Fruit fly (Drosophila melanogaster): ENCODE results near the gene Ubx.
A peak's percentile ranks its signal among the peaks of the same experiment; 100 is the strongest.

The Ubx gene

dm6 chr3R:16769404-16769803 lies 35.2 kb upstream of the Ubx start (continued):
- peak; percentile 4 for TF ChIP-seq CG12071 (GFP tag; optimal IDR thresholded peaks at IDR 0.05)
- peak; percentile 12 for TF ChIP-seq CG8359 (GFP tag; optimal IDR thresholded peaks at IDR 0.05; ENCODE audit: borderline replicate concordance)
- TF ChIP-seq disco-r (GFP tag; optimal IDR thresholded peaks at IDR 0.05), result no peak
- peak; percentile 3 for TF ChIP-seq org-1 (GFP tag; optimal IDR thresholded peaks at IDR 0.05)
- TF ChIP-seq z (GFP tag; IDR thresholded peaks at IDR 0.05), result no peak
- peak; percentile 64 for TF ChIP-seq HLH3B (GFP tag; IDR thresholded peaks at IDR 0.05)
- TF ChIP-seq CG12391 (tag; optimal IDR thresholded peaks at IDR 0.05), result peak; percentile 60
- TF ChIP-seq CG6654 (GFP tag; optimal IDR thresholded peaks at IDR 0.05), result peak; percentile 6
- TF ChIP-seq CG1233 (GFP tag; optimal IDR thresholded peaks at IDR 0.05), result peak; percentile 18
- peak; percentile 0 for TF ChIP-seq gsb-n (tag; optimal IDR thresholded peaks at IDR 0.05)
- no peak for TF ChIP-seq CG9876 (GFP tag; optimal IDR thresholded peaks at IDR 0.05)
- peak; percentile 28 for TF ChIP-seq mam (GFP tag; optimal IDR thresholded peaks at IDR 0.05)
- TF ChIP-seq Meics (GFP tag; optimal IDR thresholded peaks at IDR 0.05), result peak; percentile 3
- TF ChIP-seq nerfin-2 (GFP tag; IDR thresholded peaks at IDR 0.05; ENCODE audit: partially characterized antibody), result no peak
- no peak for TF ChIP-seq CG4730 (GFP tag; IDR thresholded peaks at IDR 0.05)
- peak; percentile 6 for TF ChIP-seq pnt (GFP tag; optimal IDR thresholded peaks at IDR 0.05)
- peak; percentile 21 for TF ChIP-seq tap (tag; optimal IDR thresholded peaks at IDR 0.05)
- peak; percentile 82 for TF ChIP-seq Med (GFP tag)
- peak; percentile 12 for TF ChIP-seq kah (GFP tag; optimal IDR thresholded peaks at IDR 0.05)
- no peak for TF ChIP-seq CG13894 (tag; optimal IDR thresholded peaks at IDR 0.05)
- peak; percentile 41 for TF ChIP-seq tin (GFP tag; optimal IDR thresholded peaks at IDR 0.05)
- TF ChIP-seq CG14710 (tag; optimal IDR thresholded peaks at IDR 0.05), result peak; percentile 23
- TF ChIP-seq eve (GFP tag; optimal IDR thresholded peaks at IDR 0.05), result peak in 1 of 2 experiments; percentile 57
- TF ChIP-seq lab (GFP tag; optimal IDR thresholded peaks at IDR 0.05), result peak; percentile 46
- TF ChIP-seq pho (GFP tag; optimal IDR thresholded peaks at IDR 0.05), result no peak
- TF ChIP-seq CG3726 (GFP tag; IDR thresholded peaks at IDR 0.05), result no peak
- TF ChIP-seq Hmx (GFP tag; optimal IDR thresholded peaks at IDR 0.05), result no peak
- 0 out of 2 replicates have a peak, but pooled peaks have one; percentile 29 for TF ChIP-seq CG43689 (GFP tag; IDR thresholded peaks at IDR 0.05)
- TF ChIP-seq CG18599 (GFP tag; optimal IDR thresholded peaks at IDR 0.05), result peak; percentile 5
- TF ChIP-seq CG14441 (GFP tag; IDR thresholded peaks at IDR 0.05), result peak; percentile 36; the same call in 1 of the 2 replicates
- TF ChIP-seq ATbp (GFP tag; optimal IDR thresholded peaks at IDR 0.05), result peak; percentile 24
- no peak for TF ChIP-seq CG3838 (GFP tag; optimal IDR thresholded peaks at IDR 0.05)
- no peak for TF ChIP-seq Elba2 (GFP tag; optimal IDR thresholded peaks at IDR 0.05)
- TF ChIP-seq CG17385 (GFP tag; optimal IDR thresholded peaks at IDR 0.05), result peak; percentile 35
- peak; percentile 21; the same call in 1 of the 2 replicates for TF ChIP-seq lmd (GFP tag; IDR thresholded peaks at IDR 0.05)
- TF ChIP-seq CG17361 (GFP tag; IDR thresholded peaks at IDR 0.05), result 0 out of 3 replicates have a peak, but pooled peaks have one; percentile 44
- peak; percentile 13 for TF ChIP-seq HHEX (GFP tag; optimal IDR thresholded peaks at IDR 0.05)
- no peak for TF ChIP-seq hb (GFP tag; IDR thresholded peaks at IDR 0.05; ENCODE audit: partially characterized antibody)
- 0 out of 2 replicates have a peak, but pooled peaks have one; percentile 12 for TF ChIP-seq E2f1 (GFP tag; IDR thresholded peaks at IDR 0.05)
- TF ChIP-seq TFAM (GFP tag; optimal IDR thresholded peaks at IDR 0.05), result no peak
- TF ChIP-seq Sry-δ (GFP tag; optimal IDR thresholded peaks at IDR 0.05), result no peak
- peak; percentile 39 for TF ChIP-seq Fer3 (tag; optimal IDR thresholded peaks at IDR 0.05)
- no peak; the same call in 2 of the 3 replicates for TF ChIP-seq Aef1 (GFP tag; IDR thresholded peaks at IDR 0.05)
- TF ChIP-seq CG10959 (GFP tag; IDR thresholded peaks at IDR 0.05), result 0 out of 2 replicates have a peak, but pooled peaks have one; percentile 34
- TF ChIP-seq salm (tag; optimal IDR thresholded peaks at IDR 0.05), result peak; percentile 35
- peak; percentile 51; the same call in 1 of the 2 replicates for TF ChIP-seq CG6689 (GFP tag; IDR thresholded peaks at IDR 0.05)
- peak; percentile 73 for TF ChIP-seq dmrt99B (tag; optimal IDR thresholded peaks at IDR 0.05)
- TF ChIP-seq lbe (GFP tag; optimal IDR thresholded peaks at IDR 0.05), result no peak
- peak; percentile 67 for TF ChIP-seq chm (GFP tag; IDR thresholded peaks at IDR 0.05)
- TF ChIP-seq CG11504 (tag; optimal IDR thresholded peaks at IDR 0.05), result peak; percentile 70

Data from whole organism, embryonic.